Fruit fly (Drosophila melanogaster): ENCODE results near the gene nes.

- TF ChIP-seq pan (optimal IDR thresholded peaks at IDR 0.05) (no peak), CG8478 (optimal IDR thresholded peaks at IDR 0.05) (no peak), EcR (GFP tag; optimal IDR thresholded peaks at IDR 0.05) (no peak)
These were observed 31.3 kb upstream of the nes start for dm6 chr3L:19291465-19292413.
